Fruit fly (Drosophila melanogaster) whole organism, embryonic: ENCODE data around the gene Mbs.
A peak's percentile ranks its signal among the peaks of the same experiment; 100 is the strongest.

Source experiments
- Aef1 ChIP-seq: fragments of 200-800 bp; sonication (Bioruptor generic); IDR thresholded peaks from 3 replicates; pipeline ENCODE4 v1.3.6; 2022; ENCODE audit warnings: missing biosample characterization, missing genetic modification characterization
- Awh ChIP-seq: fragments of 200-800 bp; sonication (Bioruptor generic); IDR thresholded peaks from 2 replicates; pipeline ENCODE4, ENCODE4 v1.3.6; 2022; ENCODE audit warnings: missing biosample characterization, missing genetic modification characterization
- CG1024 ChIP-seq: fragments of 200-800 bp; sonication (Bioruptor generic); IDR thresholded peaks from 2 replicates; pipeline ENCODE4 v1.3.6; 2022; ENCODE audit warnings: missing biosample characterization, missing genetic modification characterization
- CG10565 ChIP-seq: fragments of 200-800 bp; sonication (Bioruptor generic); optimal IDR thresholded peaks from 3 replicates; lab custom pipeline; 2016; ENCODE audit warnings: missing biosample characterization, mild to moderate bottlenecking, missing genetic modification characterization
- CG12104 ChIP-seq: fragments of 200-800 bp; sonication (Bioruptor generic); optimal IDR thresholded peaks from 3 replicates; lab custom pipeline; 2016; ENCODE audit warnings: missing biosample characterization, missing genetic modification characterization
- CG12942 ChIP-seq: fragments of 200-800 bp; sonication (Bioruptor generic); optimal IDR thresholded peaks from 3 replicates; lab custom pipeline; 2016; ENCODE audit warnings: missing biosample characterization, missing genetic modification characterization
- CG13287 ChIP-seq: fragments of 200-800 bp; sonication (Bioruptor generic); IDR thresholded peaks from 2 replicates; pipeline ENCODE4 v1.3.6; 2022; ENCODE audit warnings: missing biosample characterization, missing genetic modification characterization; ENCODE audit not compliant: partially characterized antibody
- CG13894 ChIP-seq: fragments of 200-800 bp; sonication (Bioruptor generic); optimal IDR thresholded peaks from 3 replicates; lab custom pipeline; 2018; ENCODE audit warnings: missing biosample characterization, mild to moderate bottlenecking, missing genetic modification characterization, moderate library complexity
- CG15269 ChIP-seq: fragments of 200-800 bp; sonication (Bioruptor generic); optimal IDR thresholded peaks from 2 replicates; lab custom pipeline; 2018; ENCODE audit warnings: missing biosample characterization, mild to moderate bottlenecking, missing genetic modification characterization, moderate library complexity
- CG1529 ChIP-seq: fragments of 200-800 bp; sonication (Bioruptor generic); optimal IDR thresholded peaks from 3 replicates; lab custom pipeline; 2018; ENCODE audit warnings: missing biosample characterization, missing genetic modification characterization
- CG17912 ChIP-seq: fragments of 200-800 bp; sonication (Bioruptor generic); optimal IDR thresholded peaks from 2 replicates; lab custom pipeline; 2018; ENCODE audit warnings: missing biosample characterization, mild to moderate bottlenecking, missing genetic modification characterization
- CG3995 ChIP-seq: fragments of 200-800 bp; sonication (Bioruptor generic); optimal IDR thresholded peaks from 3 replicates; lab custom pipeline; 2016; ENCODE audit warnings: missing biosample characterization, missing genetic modification characterization
- CG42726 ChIP-seq: fragments of 200-800 bp; sonication (Bioruptor generic); IDR thresholded peaks from 2 replicates; pipeline ENCODE4 v1.3.6; 2022; ENCODE audit warnings: missing biosample characterization, missing genetic modification characterization; ENCODE audit not compliant: partially characterized antibody
- CG4404 ChIP-seq: fragments of 200-800 bp; sonication (Bioruptor generic); IDR thresholded peaks from 2 replicates; pipeline ENCODE4 v1.3.6; 2022; ENCODE audit warnings: missing biosample characterization, missing genetic modification characterization
- CG8478 ChIP-seq: fragments of >200 bp; optimal IDR thresholded peaks from 2 replicates; lab custom pipeline; 2018
- CG9932 ChIP-seq: fragments of 200-800 bp; sonication (Bioruptor generic); IDR thresholded peaks from 2 replicates; pipeline ENCODE4 v1.3.6; 2022; ENCODE audit warnings: missing biosample characterization, missing genetic modification characterization
- Camta ChIP-seq: fragments of 200-800 bp; sonication (Bioruptor generic); optimal IDR thresholded peaks from 2 replicates; lab custom pipeline; 2016; ENCODE audit warnings: missing biosample characterization, missing genetic modification characterization
- Eip74EF ChIP-seq, 2 experiments: fragments of 200-800 bp in 1 of 2; fragments of >200 bp in 1 of 2; sonication (Bioruptor generic) in 1 of 2; optimal IDR thresholded peaks; 2 replicates each; lab custom pipeline; 2017 to 2019; ENCODE audit warnings: missing biosample characterization in 2 of 2, missing genetic modification characterization in 2 of 2, mild to moderate bottlenecking in 1 of 2, moderate library complexity in 1 of 2
- Kr ChIP-seq: fragments of 200-800 bp; sonication (Bioruptor generic); optimal IDR thresholded peaks from 2 replicates; lab custom pipeline; 2017; ENCODE audit warnings: missing biosample characterization, mild to moderate bottlenecking, missing genetic modification characterization
- Lim3 ChIP-seq: fragments of 200-800 bp; sonication (Bioruptor generic); IDR thresholded peaks from 2 replicates; pipeline ENCODE4 v1.3.6; 2022; ENCODE audit warnings: missing biosample characterization, missing genetic modification characterization
- Med ChIP-seq: fragments of 200-800 bp; sonication (Bioruptor generic); peaks from one replicate; lab custom pipeline; 2016; ENCODE audit warnings: missing biosample characterization, missing genetic modification characterization, mild to moderate bottlenecking, inconsistent platforms, moderate library complexity
- NFAT ChIP-seq: fragments of 200-800 bp; sonication (Bioruptor generic); IDR thresholded peaks from 2 replicates; pipeline ENCODE4 v1.3.6; 2022; ENCODE audit warnings: missing biosample characterization, missing genetic modification characterization
- Nf-YB ChIP-seq: fragments of 200-800 bp; sonication (Bioruptor generic); optimal IDR thresholded peaks from 3 replicates; lab custom pipeline; 2019; ENCODE audit warnings: missing biosample characterization, mild to moderate bottlenecking, missing genetic modification characterization, moderate library complexity
- Ravus ChIP-seq: fragments of 200-800 bp; sonication (Bioruptor generic); IDR thresholded peaks from 2 replicates; pipeline ENCODE4 v1.3.6; 2022; ENCODE audit warnings: missing biosample characterization, missing genetic modification characterization
- Ssrp ChIP-seq: fragments of 200-800 bp; sonication (Bioruptor generic); optimal IDR thresholded peaks from 2 replicates; lab custom pipeline; 2018; ENCODE audit warnings: missing biosample characterization, mild to moderate bottlenecking, missing genetic modification characterization, moderate library complexity
- abd-A ChIP-seq: fragments of 200-800 bp; sonication (Bioruptor generic); optimal IDR thresholded peaks from 3 replicates; lab custom pipeline; 2019; ENCODE audit warnings: missing biosample characterization, mild to moderate bottlenecking, missing genetic modification characterization, moderate library complexity
- ash1 ChIP-seq: fragments of 200-800 bp; sonication (Bioruptor generic); optimal IDR thresholded peaks from 2 replicates; lab custom pipeline; 2018; ENCODE audit warnings: missing biosample characterization, mild to moderate bottlenecking, missing genetic modification characterization
- bsh ChIP-seq, 2 experiments: fragments of 200-800 bp; sonication (Bioruptor generic); optimal IDR thresholded peaks; 2 replicates each; lab custom pipeline; 2017 to 2018; ENCODE audit warnings: mild to moderate bottlenecking in 2 of 2, missing biosample characterization in 2 of 2, missing genetic modification characterization in 2 of 2, moderate library complexity in 1 of 2
- dimm ChIP-seq: fragments of 200-800 bp; sonication (Bioruptor generic); IDR thresholded peaks from 2 replicates; pipeline ENCODE4 v1.3.6; 2022; ENCODE audit warnings: missing biosample characterization, missing genetic modification characterization
- dmrt99B ChIP-seq: fragments of 200-800 bp; sonication (Bioruptor generic); optimal IDR thresholded peaks from 2 replicates; lab custom pipeline; 2018; ENCODE audit warnings: missing biosample characterization, mild to moderate bottlenecking, missing genetic modification characterization, moderate library complexity
- en ChIP-seq: fragments of 200-800 bp; sonication (Bioruptor generic); optimal IDR thresholded peaks from 2 replicates; lab custom pipeline; 2016; ENCODE audit warnings: missing biosample characterization, missing genetic modification characterization
- eyg ChIP-seq: fragments of 200-800 bp; sonication (Bioruptor generic); optimal IDR thresholded peaks from 3 replicates; lab custom pipeline; 2016; ENCODE audit warnings: missing biosample characterization, missing genetic modification characterization
- fd3F ChIP-seq: fragments of 200-800 bp; sonication (Bioruptor generic); optimal IDR thresholded peaks from 2 replicates; lab custom pipeline; 2018; ENCODE audit warnings: missing biosample characterization, mild to moderate bottlenecking, missing genetic modification characterization, moderate library complexity
- fd64A ChIP-seq: fragments of 200-800 bp; sonication (Bioruptor generic); optimal IDR thresholded peaks from 3 replicates; lab custom pipeline; 2018; ENCODE audit warnings: missing biosample characterization, mild to moderate bottlenecking, missing genetic modification characterization
- grau ChIP-seq: fragments of 200-800 bp; optimal IDR thresholded peaks from 3 replicates; lab custom pipeline; 2019; ENCODE audit warnings: missing biosample characterization, mild to moderate bottlenecking, missing genetic modification characterization, moderate library complexity
- hb ChIP-seq: fragments of 200-800 bp; sonication (Bioruptor generic); IDR thresholded peaks from 3 replicates; pipeline ENCODE4 v1.3.6; 2022; ENCODE audit warnings: missing biosample characterization, missing genetic modification characterization; ENCODE audit not compliant: partially characterized antibody
- jumu ChIP-seq: fragments of 200-800 bp; sonication (Bioruptor generic); optimal IDR thresholded peaks from 3 replicates; lab custom pipeline; 2016; ENCODE audit warnings: missing biosample characterization, missing genetic modification characterization
- lab ChIP-seq: fragments of 200-800 bp; sonication (Bioruptor generic); optimal IDR thresholded peaks from 3 replicates; lab custom pipeline; 2017; ENCODE audit warnings: missing biosample characterization, missing genetic modification characterization, mild to moderate bottlenecking, moderate library complexity, missing genetic modification reagents
- lilli ChIP-seq: fragments of 200-800 bp; sonication (Bioruptor generic); optimal IDR thresholded peaks from 3 replicates; lab custom pipeline; 2016; ENCODE audit warnings: missing biosample characterization, missing genetic modification characterization
- odd ChIP-seq: fragments of 200-800 bp; sonication (Bioruptor generic); optimal IDR thresholded peaks from 2 replicates; lab custom pipeline; 2017; ENCODE audit warnings: missing biosample characterization, mild to moderate bottlenecking, missing genetic modification characterization
- psq ChIP-seq: fragments of 200-800 bp; sonication (Bioruptor generic); optimal IDR thresholded peaks from 2 replicates; lab custom pipeline; 2017; ENCODE audit warnings: missing biosample characterization, missing genetic modification characterization
- row ChIP-seq: fragments of 200-800 bp; sonication (Bioruptor generic); IDR thresholded peaks from 3 replicates; pipeline ENCODE4 v1.3.6; 2022; ENCODE audit warnings: missing biosample characterization, missing genetic modification characterization
- scrt ChIP-seq: fragments of 200-800 bp; sonication (Bioruptor generic); optimal IDR thresholded peaks from 2 replicates; lab custom pipeline; 2018; ENCODE audit warnings: missing biosample characterization, mild to moderate bottlenecking, missing genetic modification characterization, moderate library complexity
- slou ChIP-seq: fragments of 200-800 bp; sonication (Bioruptor generic); optimal IDR thresholded peaks from 3 replicates; lab custom pipeline; 2016; ENCODE audit warnings: missing biosample characterization, missing genetic modification characterization
- so ChIP-seq: fragments of 200-800 bp; sonication (Bioruptor generic); IDR thresholded peaks from 3 replicates; pipeline ENCODE4 v1.3.6; 2022; ENCODE audit warnings: missing biosample characterization, missing genetic modification characterization
- tio ChIP-seq: fragments of 200-800 bp; sonication (Bioruptor generic); optimal IDR thresholded peaks from 2 replicates; lab custom pipeline; 2017; ENCODE audit warnings: missing biosample characterization, missing genetic modification characterization, inconsistent platforms
- twi ChIP-seq: fragments of 200-800 bp; optimal IDR thresholded peaks from 2 replicates; lab custom pipeline; 2019; ENCODE audit warnings: missing biosample characterization, mild to moderate bottlenecking, missing genetic modification characterization, moderate library complexity
- vfl ChIP-seq: fragments of 200-800 bp; sonication (Bioruptor generic); optimal IDR thresholded peaks from 2 replicates; lab custom pipeline; 2016; ENCODE audit warnings: missing biosample characterization, missing genetic modification characterization
- zen2 ChIP-seq: fragments of 200-800 bp; sonication (Bioruptor generic); IDR thresholded peaks from 3 replicates; pipeline ENCODE4 v1.3.6; 2022; ENCODE audit warnings: missing biosample characterization, missing genetic modification characterization; ENCODE audit not compliant: partially characterized antibody
- zf30C ChIP-seq: fragments of 200-800 bp; sonication (Bioruptor generic); optimal IDR thresholded peaks from 3 replicates; lab custom pipeline; 2018; ENCODE audit warnings: missing biosample characterization, mild to moderate bottlenecking, missing genetic modification characterization

Gene Mbs

DNA sequence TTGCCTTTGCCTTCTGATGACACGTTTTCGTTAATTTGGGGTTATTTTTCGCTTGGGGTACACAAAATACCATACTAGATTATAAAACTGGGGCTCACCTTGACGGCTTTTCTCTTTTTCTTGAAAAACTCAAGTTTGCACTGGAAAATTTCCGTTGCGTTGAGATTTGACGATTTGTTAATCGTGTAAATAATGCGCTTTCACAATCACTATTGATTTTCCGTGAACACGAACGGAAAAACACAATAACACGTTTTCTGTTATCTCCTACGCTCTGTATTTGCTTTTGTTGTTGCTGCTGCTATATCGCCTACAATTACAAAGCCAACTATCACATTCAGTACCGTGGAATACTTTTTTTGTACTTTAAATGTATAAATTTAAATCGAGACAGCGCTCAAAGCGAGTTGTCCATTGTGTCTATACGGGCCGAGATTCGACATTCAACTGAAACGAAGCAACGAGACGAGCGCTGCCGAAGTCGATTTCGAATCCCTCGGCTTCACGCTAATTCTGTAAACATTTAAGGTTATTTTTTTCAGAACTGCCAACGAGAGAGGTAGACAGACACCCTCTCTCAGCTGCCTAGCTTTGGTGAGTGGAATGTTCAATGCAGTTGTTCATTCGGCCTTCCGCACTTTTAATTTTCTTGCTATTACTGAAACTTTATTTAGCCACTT is 5.2 kb upstream of the Mbs start (continued):
- no peak for TF ChIP-seq CG17912 (GFP tag; lab: Kevin White, UChicago)
- TF ChIP-seq row = peak; percentile 31; the same call in 1 of the 3 replicates
- TF ChIP-seq jumu (GFP tag; lab: Kevin White, UChicago) = no peak
- TF ChIP-seq CG13894 = peak; percentile 73
- TF ChIP-seq dimm = no peak
- no peak for TF ChIP-seq CG4404 (GFP tag; lab: Robert Waterston, UW)
- no peak for TF ChIP-seq psq (GFP tag; lab: Kevin White, UChicago)
- TF ChIP-seq slou = no peak
- TF ChIP-seq lilli (GFP tag; lab: Kevin White, UChicago) = peak; percentile 25
- TF ChIP-seq eyg (GFP tag; lab: Kevin White, UChicago) = no peak
- no peak for TF ChIP-seq CG1529 (GFP tag; lab: Kevin White, UChicago)
- TF ChIP-seq Ravus (GFP tag; lab: Robert Waterston, UW) = no peak
- no peak for TF ChIP-seq CG8478
- TF ChIP-seq lab (GFP tag; lab: Kevin White, UChicago) = peak; percentile 23
- no peak for TF ChIP-seq Eip74EF (GFP tag; optimal IDR thresholded peaks at IDR 0.05; lab: Kevin White, UChicago)
- peak; percentile 65 for TF ChIP-seq NFAT (GFP tag; lab: Robert Waterston, UW)
- TF ChIP-seq CG42726 (GFP tag; lab: Robert Waterston, UW) = peak; percentile 26; the same call in 1 of the 2 replicates
- peak; percentile 85 for TF ChIP-seq abd-A (tag; lab: Kevin White, UChicago)
- TF ChIP-seq CG12104 (GFP tag; lab: Kevin White, UChicago) = no peak
- no peak for TF ChIP-seq Aef1 (GFP tag; lab: Robert Waterston, UW)
- TF ChIP-seq CG15269 = peak; percentile 7
- no peak for TF ChIP-seq Camta
- TF ChIP-seq Kr (GFP tag; lab: Kevin White, UChicago) = no peak
- TF ChIP-seq CG12942 = no peak
- peak; percentile 16 for TF ChIP-seq grau (tag; lab: Kevin White, UChicago)
- no peak for TF ChIP-seq hb
- no peak for TF ChIP-seq CG3995 (GFP tag; lab: Kevin White, UChicago)
- TF ChIP-seq Med (GFP tag; lab: Kevin White, UChicago) = peak; percentile 92
- no peak for TF ChIP-seq zen2
- TF ChIP-seq odd = no peak
- TF ChIP-seq Awh (GFP tag; lab: Robert Waterston, UW) = 0 out of 2 replicates have a peak, but pooled peaks have one; percentile 8
- no peak for TF ChIP-seq twi (tag; lab: Kevin White, UChicago)
- no peak for TF ChIP-seq vfl (GFP tag; lab: Kevin White, UChicago)
- TF ChIP-seq CG1024 (GFP tag; lab: Robert Waterston, UW) = 0 out of 2 replicates have a peak, but pooled peaks have one; percentile 7
- no peak for TF ChIP-seq tio (GFP tag; lab: Kevin White, UChicago)
- TF ChIP-seq dmrt99B (tag; lab: Kevin White, UChicago) = no peak
- TF ChIP-seq en (GFP tag; lab: Kevin White, UChicago) = no peak
- no peak for TF ChIP-seq CG9932 (GFP tag; lab: Robert Waterston, UW)
- peak; percentile 6 for TF ChIP-seq zf30C
- peak in 1 of 2 experiments; percentile 9 for TF ChIP-seq bsh (GFP tag; optimal IDR thresholded peaks at IDR 0.05; lab: Kevin White, UChicago)
- TF ChIP-seq Nf-YB (GFP tag; lab: Kevin White, UChicago) = no peak
- peak; percentile 8 for TF ChIP-seq scrt
- no peak for TF ChIP-seq Ssrp (tag; lab: Kevin White, UChicago)
- no peak for TF ChIP-seq fd3F (GFP tag; lab: Kevin White, UChicago)
- peak; percentile 24; the same call in 1 of the 3 replicates for TF ChIP-seq so (GFP tag; lab: Robert Waterston, UW)
- TF ChIP-seq CG10565 (GFP tag; lab: Kevin White, UChicago) = no peak
- TF ChIP-seq Lim3 (GFP tag; lab: Robert Waterston, UW) = no peak
- peak; percentile 22 for TF ChIP-seq fd64A (GFP tag; lab: Kevin White, UChicago)
- TF ChIP-seq CG13287 (GFP tag; lab: Robert Waterston, UW) = peak; percentile 10; the same call in 1 of the 2 replicates
- TF ChIP-seq ash1 (GFP tag; lab: Kevin White, UChicago) = peak; percentile 15
